Fruit fly (Drosophila melanogaster) whole organism: ENCODE results near the gene bor.

Source experiments
- CG8478 ChIP-seq: fragments of >200 bp; optimal IDR thresholded peaks from 2 replicates; lab custom pipeline; 2018; ENCODE audit warnings: inconsistent platforms
- Dll ChIP-seq: fragments of >200 bp; optimal IDR thresholded peaks from 2 replicates; lab custom pipeline; 2017
- EcR ChIP-seq, 2 experiments: fragments of >200 bp; optimal IDR thresholded peaks; 2 replicates each; lab custom pipeline; 2017; ENCODE audit warnings: missing biosample characterization in 2 of 2, missing genetic modification characterization in 2 of 2, missing genetic modification reagents in 2 of 2
- pan ChIP-seq: fragments of >200 bp; optimal IDR thresholded peaks from 2 replicates; lab custom pipeline; 2017
- psq ChIP-seq: fragments of >200 bp; optimal IDR thresholded peaks from 2 replicates; lab custom pipeline; 2017
- usp ChIP-seq: fragments of >200 bp; optimal IDR thresholded peaks from 2 replicates; lab custom pipeline; 2017; ENCODE audit warnings: missing biosample characterization, missing genetic modification characterization, mixed read lengths

bor gene

DNA sequence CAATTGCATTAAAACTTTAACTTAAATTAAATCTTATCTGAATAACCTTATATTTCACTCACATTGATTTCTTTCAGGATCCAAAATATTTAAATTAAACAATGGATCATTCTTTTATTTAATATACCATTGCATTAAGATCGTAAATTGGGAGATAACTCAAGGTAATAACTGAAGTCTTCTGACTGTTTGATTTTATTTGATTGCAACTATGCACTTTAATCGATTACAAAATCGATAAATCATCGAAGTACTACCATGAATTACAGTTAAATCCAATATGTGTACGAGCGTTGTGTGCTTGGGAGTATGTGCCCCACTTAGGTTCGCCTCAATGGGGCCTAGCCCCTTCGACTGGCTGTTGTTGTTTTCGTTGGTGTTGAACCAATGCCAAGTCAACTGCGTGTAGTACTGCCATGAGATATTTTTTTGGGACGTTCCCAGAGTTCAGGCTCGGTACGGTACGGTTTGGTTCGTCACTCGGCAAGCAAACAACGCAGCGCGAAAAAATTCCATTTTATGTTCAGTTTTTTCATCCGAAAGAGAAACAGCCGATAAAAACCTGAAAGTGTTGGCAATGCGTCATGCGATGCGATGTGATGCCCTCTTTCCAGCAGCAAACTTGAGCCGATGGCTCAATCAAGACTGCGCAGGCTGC is 51.9 kb downstream of the bor start:
- TF ChIP-seq CG8478 (lab: Kevin White, UChicago): no peak
- no peak for TF ChIP-seq Dll (lab: Kevin White, UChicago)
- no peak for TF ChIP-seq psq (lab: Kevin White, UChicago)
- no peak for TF ChIP-seq usp (GFP tag; lab: Kevin White, UChicago)
- TF ChIP-seq pan (lab: Kevin White, UChicago): no peak
- TF ChIP-seq EcR (GFP tag; optimal IDR thresholded peaks at IDR 0.05; lab: Kevin White, UChicago): no peak
